Fruit fly (Drosophila melanogaster) whole organism, prepupa: ENCODE data around the gene Ir7e.

Experiments
- CG32006 ChIP-seq: fragments of 200-800 bp; sonication (Bioruptor generic); optimal IDR thresholded peaks from 3 replicates; lab custom pipeline; 2017; ENCODE audit warnings: missing biosample characterization, mild to moderate bottlenecking, missing genetic modification characterization
- CG6276 ChIP-seq: fragments of 200-800 bp; sonication (Bioruptor generic); optimal IDR thresholded peaks from 2 replicates; lab custom pipeline; 2017; ENCODE audit warnings: missing biosample characterization, mild to moderate bottlenecking, missing genetic modification characterization
- CG6792 ChIP-seq: fragments of 200-800 bp; sonication (Bioruptor generic); optimal IDR thresholded peaks from 3 replicates; lab custom pipeline; 2016; ENCODE audit warnings: missing biosample characterization, missing genetic modification characterization
- Hr39 ChIP-seq: fragments of 200-800 bp; sonication (Bioruptor generic); optimal IDR thresholded peaks from 2 replicates; lab custom pipeline; 2016; ENCODE audit warnings: missing biosample characterization, missing genetic modification characterization
- Lpt ChIP-seq: fragments of 200-800 bp; sonication (Bioruptor generic); optimal IDR thresholded peaks from 3 replicates; lab custom pipeline; 2016; ENCODE audit warnings: missing biosample characterization, missing genetic modification characterization
- dsx ChIP-seq: fragments of 200-800 bp; optimal IDR thresholded peaks from 3 replicates; lab custom pipeline; 2019; ENCODE audit warnings: missing biosample characterization, mild to moderate bottlenecking, missing genetic modification characterization, moderate library complexity; ENCODE audit not compliant: poor library complexity, severe bottlenecking
- salr ChIP-seq, 2 experiments: fragments of 200-800 bp; sonication (Bioruptor generic); optimal IDR thresholded peaks; 3 replicates each; lab custom pipeline; 2016 to 2018; ENCODE audit warnings: missing biosample characterization in 2 of 2, missing genetic modification characterization in 2 of 2, mild to moderate bottlenecking in 1 of 2

DNA sequence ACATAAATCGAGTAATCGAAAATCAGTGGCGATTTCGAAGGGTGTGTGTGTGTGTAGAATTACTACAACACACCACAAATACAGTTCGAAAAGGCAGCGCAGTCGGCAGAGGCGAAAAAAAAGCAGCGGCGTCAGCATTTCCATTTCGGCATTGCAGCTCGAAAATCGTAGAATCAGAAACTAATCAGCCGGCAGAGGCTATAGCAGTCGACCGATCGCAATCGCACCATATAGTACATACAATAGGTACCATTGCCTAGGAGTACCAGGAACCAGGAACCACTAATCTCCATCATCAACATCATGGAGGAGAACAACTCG is 27.6 kb upstream of the Ir7e start:
- TF ChIP-seq CG6276 (GFP tag; lab: Kevin White, UChicago) (no peak), dsx (GFP tag; lab: Kevin White, UChicago) (no peak), Lpt (GFP tag; lab: Kevin White, UChicago) (no peak), salr (GFP tag; optimal IDR thresholded peaks at IDR 0.05; lab: Kevin White, UChicago) (no peak), CG6792 (GFP tag; lab: Kevin White, UChicago) (no peak), Hr39 (GFP tag; lab: Kevin White, UChicago) (no peak), CG32006 (GFP tag; lab: Kevin White, UChicago) (no peak)
